Worm (Caenorhabditis elegans) whole organism, young adult: Measurements from ENCODE around the gene dnj-24.

ENCODE experiments used
- B0035.1 ChIP-seq: sonication (generic microtip); optimal IDR thresholded peaks from 2 replicates; lab custom pipeline; 2016; ENCODE audit warnings: missing genetic modification characterization, mild to moderate bottlenecking, missing compliant biosample characterization, missing genotype, missing genetic modification reagents
- C17E4.6 ChIP-seq: fragments of 200-800 bp; sonication (Bioruptor generic); IDR thresholded peaks from 2 replicates; pipeline ENCODE4 v1.3.6; 2022; ENCODE audit warnings: missing genetic modification reagents, missing genetic modification characterization, missing compliant biosample characterization
- F23B12.7 ChIP-seq: sonication (generic microtip); optimal IDR thresholded peaks from 2 replicates; lab custom pipeline; 2017; ENCODE audit warnings: missing genetic modification characterization, mild to moderate bottlenecking, missing compliant biosample characterization, antibody characterized with exemption, moderate library complexity; ENCODE audit not compliant: insufficient read depth
- F37B4.10 ChIP-seq: fragments of 200-800 bp; sonication (Bioruptor generic); IDR thresholded peaks from 2 replicates; pipeline ENCODE4 v1.3.6; 2022; ENCODE audit warnings: missing genetic modification characterization, missing compliant biosample characterization
- F39B2.1 ChIP-seq: fragments of 200-800 bp; sonication (Bioruptor generic); IDR thresholded peaks from 2 replicates; pipeline ENCODE4 v1.3.6; 2022; ENCODE audit warnings: missing genetic modification reagents, missing genetic modification characterization, missing compliant biosample characterization
- F55B11.4 ChIP-seq: sonication (generic microtip); optimal IDR thresholded peaks from 2 replicates; lab custom pipeline; 2016; ENCODE audit warnings: missing compliant biosample characterization, missing genetic modification characterization, borderline replicate concordance; ENCODE audit not compliant: insufficient read depth
- F57A8.1 ChIP-seq: fragments of 200-800 bp; sonication (Bioruptor generic); optimal IDR thresholded peaks from 2 replicates; lab custom pipeline; 2018; ENCODE audit warnings: mild to moderate bottlenecking, missing genetic modification characterization, moderate library complexity, missing compliant biosample characterization
- F57C9.4 ChIP-seq: sonication (generic microtip); optimal IDR thresholded peaks from 2 replicates; lab custom pipeline; 2017; ENCODE audit warnings: mild to moderate bottlenecking, missing genetic modification characterization, missing compliant biosample characterization
- T26A5.8 ChIP-seq: sonication (generic microtip); optimal IDR thresholded peaks from 2 replicates; lab custom pipeline; 2016; ENCODE audit warnings: missing genetic modification characterization, missing compliant biosample characterization
- Y53G8AR.9 ChIP-seq: fragments of 200-800 bp; sonication (Bioruptor generic); conservative IDR thresholded peaks from 2 replicates; pipeline ENCODE4 v1.3.6; 2022; ENCODE audit warnings: missing genetic modification reagents, missing genetic modification characterization, missing compliant biosample characterization
- Y79H2A.3 ChIP-seq: fragments of 200-800 bp; sonication (Bioruptor generic); conservative IDR thresholded peaks from 2 replicates; pipeline ENCODE4 v1.3.6; 2022; ENCODE audit warnings: missing genetic modification reagents, missing genetic modification characterization, missing compliant biosample characterization
- ZK185.1 ChIP-seq: sonication (generic microtip); optimal IDR thresholded peaks from 2 replicates; lab custom pipeline; 2016; ENCODE audit warnings: mild to moderate bottlenecking, missing genetic modification characterization, missing compliant biosample characterization; ENCODE audit not compliant: poor library complexity, severe bottlenecking
- ama-1 ChIP-seq, 3 experiments: fragments of 150-350 bp in 1 of 3; sonication (generic microtip) in 2 of 3; optimal IDR thresholded peaks; 2 replicates each; lab custom pipeline; 2014 to 2018; ENCODE audit warnings: missing biosample characterization in 2 of 3, missing genetic modification characterization in 2 of 3, missing genetic modification reagents in 2 of 3
- aptf-2 ChIP-seq: fragments of 200-800 bp; sonication (Bioruptor generic); conservative IDR thresholded peaks from 2 replicates; pipeline ENCODE4 v1.3.6; 2022; ENCODE audit warnings: missing genetic modification reagents, missing genetic modification characterization, missing compliant biosample characterization
- athp-1 ChIP-seq: sonication (generic microtip); optimal IDR thresholded peaks from 2 replicates; lab custom pipeline; 2017; ENCODE audit warnings: mild to moderate bottlenecking, missing genetic modification characterization, missing compliant biosample characterization
- attf-5 ChIP-seq: fragments of 200-800 bp; sonication (Bioruptor generic); optimal IDR thresholded peaks from 2 replicates; lab custom pipeline; 2018; ENCODE audit warnings: mild to moderate bottlenecking, missing genetic modification characterization, missing compliant biosample characterization
- bed-1 ChIP-seq: fragments of 200-800 bp; sonication (Bioruptor generic); IDR thresholded peaks from 2 replicates; pipeline ENCODE4 v1.3.6; 2022; ENCODE audit warnings: missing genetic modification reagents, missing genetic modification characterization, missing compliant biosample characterization
- ccch-3 ChIP-seq: fragments of 200-800 bp; sonication (Bioruptor generic); optimal IDR thresholded peaks from 2 replicates; lab custom pipeline; 2018; ENCODE audit warnings: mild to moderate bottlenecking, missing genetic modification characterization, missing compliant biosample characterization
- cebp-1 ChIP-seq, 2 experiments: fragments of 200-800 bp in 1 of 2; sonication (Bioruptor generic) in 1 of 2; sonication (generic microtip) in 1 of 2; IDR thresholded peaks in 1 of 2; optimal IDR thresholded peaks in 1 of 2; 2 replicates each; pipeline versions ENCODE4 v1.3.6 to Lab custom; 2017 to 2022; ENCODE audit warnings: missing compliant biosample characterization in 2 of 2, missing genetic modification characterization in 2 of 2, mild to moderate bottlenecking in 1 of 2, missing genetic modification reagents in 1 of 2, moderate library complexity in 1 of 2
- cebp-2 ChIP-seq: fragments of 200-800 bp; sonication (Bioruptor generic); IDR thresholded peaks from 2 replicates; pipeline ENCODE4 v1.3.6; 2022; ENCODE audit warnings: missing genetic modification characterization, missing compliant biosample characterization
- ceh-100 ChIP-seq: fragments of 200-800 bp; sonication (Bioruptor generic); IDR thresholded peaks from 2 replicates; pipeline ENCODE4 v1.3.6; 2022; ENCODE audit warnings: missing genetic modification reagents, missing genetic modification characterization, missing compliant biosample characterization
- ceh-79 ChIP-seq: sonication (generic microtip); optimal IDR thresholded peaks from 2 replicates; lab custom pipeline; 2017; ENCODE audit warnings: mild to moderate bottlenecking, missing genetic modification characterization, missing compliant biosample characterization
- ceh-91 ChIP-seq: fragments of 200-800 bp; sonication (Bioruptor generic); IDR thresholded peaks from 2 replicates; pipeline ENCODE4 v1.3.6; 2022; ENCODE audit warnings: missing genetic modification reagents, missing genetic modification characterization, missing compliant biosample characterization
- die-1 ChIP-seq: sonication (generic microtip); optimal IDR thresholded peaks from 2 replicates; lab custom pipeline; 2016; ENCODE audit warnings: missing genotype, mild to moderate bottlenecking, missing genetic modification characterization, missing compliant biosample characterization
- efl-1 ChIP-seq: fragments of 150-350 bp; optimal IDR thresholded peaks from 2 replicates; lab custom pipeline; 2014; ENCODE audit warnings: missing biosample characterization, missing genetic modification reagents, missing genetic modification characterization
- ekl-4 ChIP-seq: fragments of 200-800 bp; sonication (Bioruptor generic); IDR thresholded peaks from 2 replicates; pipeline ENCODE4 v1.3.6; 2022; ENCODE audit warnings: missing genetic modification reagents, missing genetic modification characterization, missing compliant biosample characterization
- gei-17 ChIP-seq: fragments of 200-800 bp; sonication (Bioruptor generic); optimal IDR thresholded peaks from 2 replicates; lab custom pipeline; 2018; ENCODE audit warnings: mild to moderate bottlenecking, missing genetic modification characterization, missing compliant biosample characterization
- him-1 ChIP-seq: sonication (generic microtip); optimal IDR thresholded peaks from 2 replicates; lab custom pipeline; 2016; ENCODE audit warnings: missing genotype, missing genetic modification reagents, missing genetic modification characterization, missing compliant biosample characterization
- hrde-1 ChIP-seq: sonication (generic microtip); optimal IDR thresholded peaks from 2 replicates; lab custom pipeline; 2016; ENCODE audit warnings: missing genetic modification characterization, mild to moderate bottlenecking, missing compliant biosample characterization, moderate library complexity, missing genotype, missing genetic modification reagents, borderline replicate concordance
- let-607 ChIP-seq, 2 experiments: fragments of 200-800 bp in 1 of 2; sonication (Bioruptor generic) in 1 of 2; sonication (generic microtip) in 1 of 2; optimal IDR thresholded peaks; 2 replicates each; lab custom pipeline; 2016 to 2018; ENCODE audit warnings: mild to moderate bottlenecking in 2 of 2, missing compliant biosample characterization in 2 of 2, missing genetic modification characterization in 2 of 2, moderate library complexity in 2 of 2, missing genotype in 1 of 2
- lin-26 ChIP-seq: fragments of 200-800 bp; sonication (Bioruptor generic); IDR thresholded peaks from 2 replicates; pipeline ENCODE4 v1.3.6; 2022; ENCODE audit warnings: missing genetic modification reagents, missing genetic modification characterization, missing compliant biosample characterization
- lin-35 ChIP-seq, 3 experiments: fragments of 150-350 bp in 2 of 3; sonication (generic microtip) in 1 of 3; optimal IDR thresholded peaks; 2 replicates each; lab custom pipeline; 2014 to 2018; ENCODE audit warnings: missing biosample characterization in 3 of 3, missing genetic modification characterization in 3 of 3, missing genetic modification reagents in 3 of 3
- lin-40 ChIP-seq: sonication (generic microtip); optimal IDR thresholded peaks from 2 replicates; lab custom pipeline; 2016; ENCODE audit warnings: missing genetic modification characterization, mild to moderate bottlenecking, missing compliant biosample characterization, missing genotype, missing genetic modification reagents
- madf-10 ChIP-seq: sonication (generic microtip); optimal IDR thresholded peaks from 2 replicates; lab custom pipeline; 2016; ENCODE audit warnings: mild to moderate bottlenecking, missing genetic modification characterization, missing compliant biosample characterization
- madf-8 ChIP-seq: fragments of 200-800 bp; sonication (Bioruptor generic); conservative IDR thresholded peaks from 2 replicates; pipeline ENCODE4 v1.3.6; 2022; ENCODE audit warnings: missing genetic modification reagents, missing genetic modification characterization, missing compliant biosample characterization
- nfya-2 ChIP-seq: fragments of 200-800 bp; sonication (Bioruptor generic); IDR thresholded peaks from 2 replicates; pipeline ENCODE4 v1.3.6; 2022; ENCODE audit warnings: missing genetic modification reagents, missing genetic modification characterization, missing compliant biosample characterization
- nhr-179 ChIP-seq: sonication (generic microtip); optimal IDR thresholded peaks from 2 replicates; lab custom pipeline; 2016; ENCODE audit warnings: mild to moderate bottlenecking, missing genetic modification characterization, missing compliant biosample characterization
- nhr-27 ChIP-seq: fragments of 200-800 bp; sonication (Bioruptor generic); optimal IDR thresholded peaks from 2 replicates; lab custom pipeline; 2018; ENCODE audit warnings: mild to moderate bottlenecking, missing genetic modification characterization, moderate library complexity, missing compliant biosample characterization
- rcor-1 ChIP-seq: fragments of 200-800 bp; sonication (Bioruptor generic); IDR thresholded peaks from 2 replicates; pipeline ENCODE4 v1.3.6; 2022; ENCODE audit warnings: missing genetic modification reagents, missing genetic modification characterization, missing compliant biosample characterization
- sea-2 ChIP-seq: fragments of 200-800 bp; sonication (Bioruptor generic); IDR thresholded peaks from 2 replicates; pipeline ENCODE4 v1.3.6; 2022; ENCODE audit warnings: missing genetic modification characterization, missing compliant biosample characterization
- snpc-1.1 ChIP-seq: sonication (generic microtip); optimal IDR thresholded peaks from 2 replicates; lab custom pipeline; 2017; ENCODE audit warnings: missing genetic modification characterization, mild to moderate bottlenecking, missing compliant biosample characterization, antibody characterized with exemption, moderate library complexity, missing genotype, missing genetic modification reagents; ENCODE audit not compliant: insufficient read depth
- tbx-9 ChIP-seq: sonication (generic microtip); optimal IDR thresholded peaks from 2 replicates; lab custom pipeline; 2016; ENCODE audit warnings: borderline replicate concordance, missing genetic modification characterization, inconsistent platforms, missing compliant biosample characterization
- unc-130 ChIP-seq: sonication (generic microtip); optimal IDR thresholded peaks from 2 replicates; lab custom pipeline; 2016; ENCODE audit warnings: missing genetic modification reagents, missing genetic modification characterization, missing compliant biosample characterization
- xnd-1 ChIP-seq: sonication (generic microtip); optimal IDR thresholded peaks from 2 replicates; lab custom pipeline; 2016; ENCODE audit warnings: missing genotype, missing genetic modification reagents, missing genetic modification characterization, missing compliant biosample characterization
- ztf-26 ChIP-seq: sonication (generic microtip); optimal IDR thresholded peaks from 2 replicates; lab custom pipeline; 2017; ENCODE audit warnings: missing genetic modification characterization, missing compliant biosample characterization

dnj-24 gene

ce11 chrIII:5385315-5385714, 38.6 kb downstream of the dnj-24 start, which contains the start of gene Y32H12A.7:
Gene Y32H12A.7 (minus strand): TSS chrIII:5385415.
- no peak for TF ChIP-seq ekl-4 (GFP tag; lab: Robert Waterston, UW)
- TF ChIP-seq F57A8.1 (GFP tag; lab: Kevin White, UChicago): no peak
- no peak for TF ChIP-seq madf-10 (tag; lab: Kevin White, UChicago)
- no peak for TF ChIP-seq ztf-26 (tag; lab: Kevin White, UChicago)
- no peak for TF ChIP-seq cebp-1 (GFP tag; IDR thresholded peaks at IDR 0.05; lab: Robert Waterston, UW)
- TF ChIP-seq cebp-1 (tag; optimal IDR thresholded peaks at IDR 0.05; lab: Kevin White, UChicago): no peak
- TF ChIP-seq ZK185.1: no peak

DNA sequence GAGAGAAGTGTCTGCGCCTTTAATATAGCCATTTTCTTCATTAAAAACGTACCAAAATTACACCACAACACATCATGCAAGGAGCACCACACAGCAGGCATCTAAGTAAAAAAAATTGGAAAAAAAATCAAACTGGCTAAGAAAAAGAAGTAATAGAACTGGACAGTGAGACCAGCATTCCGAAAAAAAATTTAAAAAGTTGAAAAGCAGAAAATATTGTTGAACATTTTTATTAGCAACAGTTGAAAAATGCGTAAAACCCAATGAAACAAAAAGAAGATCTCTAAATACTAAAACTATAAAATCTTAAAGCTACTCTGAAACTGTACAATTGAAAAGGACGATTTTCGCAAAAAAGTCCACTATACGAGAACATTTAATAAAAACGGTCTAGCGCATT, 41.8 kb downstream of the dnj-24 start, which contains the start of gene Y32H12A.6:
Gene Y32H12A.6, minus strand, starts transcription at position 101 of the 400 bp plus-strand sequence.
- TF ChIP-seq T26A5.8 (no peak), athp-1 (no peak), bed-1 (no peak), madf-8 (GFP tag; lab: Robert Waterston, UW) (no peak), ama-1 (optimal IDR thresholded peaks at IDR 0.05; lab: Kevin White, UChicago) (no peak), ama-1 (GFP tag; optimal IDR thresholded peaks at IDR 0.05; lab: Kevin White, UChicago) (no peak), ceh-91 (GFP tag; lab: Robert Waterston, UW) (no peak), unc-130 (GFP tag; lab: Kevin White, UChicago) (no peak), ceh-100 (no peak), C17E4.6 (GFP tag; lab: Robert Waterston, UW) (no peak), snpc-1.1 (tag; lab: Kevin White, UChicago) (no peak), hrde-1 (tag; lab: Kevin White, UChicago) (no peak), F39B2.1 (GFP tag; lab: Robert Waterston, UW) (no peak), rcor-1 (no peak), die-1 (tag; lab: Kevin White, UChicago) (no peak)

ce11 chrIII:5380554-5380953, 43.3 kb downstream of the dnj-24 start:
- TF ChIP-seq nhr-27 (tag; lab: Kevin White, UChicago): no peak
- TF ChIP-seq unc-130 (GFP tag; lab: Kevin White, UChicago): no peak
- no peak for TF ChIP-seq Y53G8AR.9 (GFP tag; lab: Robert Waterston, UW)
- TF ChIP-seq lin-40 (tag; lab: Kevin White, UChicago): no peak
- no peak for TF ChIP-seq F55B11.4 (tag; lab: Kevin White, UChicago)
- TF ChIP-seq aptf-2: no peak
- no peak for TF ChIP-seq sea-2
- no peak for TF ChIP-seq F23B12.7
- peak; percentile 94 for TF ChIP-seq xnd-1
- peak; percentile 56 for TF ChIP-seq him-1 (tag; lab: Kevin White, UChicago)
- TF ChIP-seq lin-26: no peak
- no peak for TF ChIP-seq ccch-3 (GFP tag; lab: Kevin White, UChicago)
- TF ChIP-seq tbx-9 (tag; lab: Kevin White, UChicago): no peak
- no peak for TF ChIP-seq F57C9.4 (tag; lab: Kevin White, UChicago)
- no peak for TF ChIP-seq lin-35 (GFP tag; optimal IDR thresholded peaks at IDR 0.05; lab: Kevin White, UChicago)
- no peak for TF ChIP-seq let-607 (tag; optimal IDR thresholded peaks at IDR 0.05; lab: Kevin White, UChicago)
- no peak for TF ChIP-seq B0035.1 (tag; lab: Kevin White, UChicago)
- 0 out of 2 replicates have a peak, but pooled peaks have one; percentile 20 for TF ChIP-seq Y79H2A.3 (GFP tag; lab: Robert Waterston, UW)
- TF ChIP-seq ceh-79: no peak
- TF ChIP-seq gei-17 (GFP tag; lab: Kevin White, UChicago): no peak
- no peak for TF ChIP-seq nfya-2 (GFP tag; lab: Robert Waterston, UW)
- no peak for TF ChIP-seq nhr-179 (tag; lab: Kevin White, UChicago)
- no peak for TF ChIP-seq attf-5
- TF ChIP-seq efl-1 (GFP tag; lab: Kevin White, UChicago): peak; percentile 29
- no peak for TF ChIP-seq F37B4.10 (GFP tag; lab: Robert Waterston, UW)
- no peak for TF ChIP-seq cebp-2 (GFP tag; lab: Robert Waterston, UW)
